Fruit fly (Drosophila melanogaster) S2 (cell line): ENCODE results near the gene CG7573.

ENCODE experiments used
- CG8478 ChIP-seq: fragments of >200 bp; optimal IDR thresholded peaks from 2 replicates; lab custom pipeline; 2018
- CTCF ChIP-seq, 2 experiments: fragments of >200 bp; optimal IDR thresholded peaks; 2 replicates each; lab custom pipeline; 2018

The CG7573 gene

dm6 chr3L:11337674-11338073, 26.1 kb downstream of the CG7573 start:
- TF ChIP-seq CTCF (optimal IDR thresholded peaks at IDR 0.05; lab: Kevin White, UChicago) (no peak), CG8478 (lab: Kevin White, UChicago) (no peak)

DNA sequence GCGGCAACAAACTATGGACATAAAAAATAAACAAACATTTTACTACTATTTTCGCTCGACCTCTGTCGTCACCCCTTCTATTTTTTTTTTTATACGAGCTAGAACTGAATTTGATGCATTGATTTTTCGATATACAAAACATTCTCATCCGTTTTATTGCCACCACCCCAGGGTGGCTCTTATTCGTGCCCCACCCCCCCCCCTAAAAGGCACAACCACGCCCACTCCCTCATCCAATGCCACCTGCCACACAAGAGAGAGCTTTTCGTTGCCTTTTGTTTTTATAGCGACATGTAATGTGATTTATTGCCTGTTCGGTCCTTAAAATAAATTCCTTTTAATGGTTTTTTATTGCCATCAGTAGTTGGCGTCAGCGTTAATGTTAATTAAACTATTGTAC, 27.7 kb downstream of the CG7573 start:
- TF ChIP-seq CTCF (optimal IDR thresholded peaks at IDR 0.05; lab: Kevin White, UChicago) (no peak), CG8478 (lab: Kevin White, UChicago) (no peak)

dm6 chr3L:11341920-11342319, 30.4 kb downstream of the CG7573 start:
- TF ChIP-seq CTCF (optimal IDR thresholded peaks at IDR 0.05; lab: Kevin White, UChicago) = no peak
- no peak for TF ChIP-seq CG8478 (lab: Kevin White, UChicago)

dm6 chr3L:11342533-11343065, 31.1 kb downstream of the CG7573 start:
- TF ChIP-seq CG8478 (lab: Kevin White, UChicago) (no peak), CTCF (optimal IDR thresholded peaks at IDR 0.05; lab: Kevin White, UChicago) (no peak)

DNA sequence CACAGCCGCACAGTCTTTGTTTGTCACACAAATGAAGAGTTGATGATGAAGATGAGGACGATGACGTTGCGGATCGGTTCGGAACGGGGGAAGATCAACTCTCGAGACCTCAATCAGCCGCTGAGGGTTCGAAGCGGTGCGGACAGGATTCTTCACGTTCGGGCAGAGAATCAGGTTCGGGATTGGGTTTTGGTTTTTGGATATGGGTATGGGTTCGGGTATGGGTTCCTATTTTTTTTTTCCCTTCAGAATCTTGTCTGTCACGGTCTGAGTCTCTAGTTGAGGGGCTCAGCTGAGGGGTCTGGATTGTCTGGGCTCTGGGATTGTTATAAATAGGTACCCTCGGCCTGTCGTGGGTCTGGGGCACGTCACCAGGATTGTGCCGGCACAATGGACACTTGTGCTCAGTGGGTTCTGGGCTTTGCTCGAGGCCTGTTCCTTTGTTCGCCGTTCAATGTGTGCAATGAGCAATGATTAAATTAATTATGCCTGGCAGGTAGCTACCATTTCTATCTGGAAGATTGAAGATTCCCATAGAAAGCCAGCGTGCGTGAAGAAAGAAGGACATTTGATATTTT, 32.2 kb downstream of the CG7573 start:
- TF ChIP-seq CG8478 (lab: Kevin White, UChicago) (no peak), CTCF (optimal IDR thresholded peaks at IDR 0.05; lab: Kevin White, UChicago) (no peak)

DNA sequence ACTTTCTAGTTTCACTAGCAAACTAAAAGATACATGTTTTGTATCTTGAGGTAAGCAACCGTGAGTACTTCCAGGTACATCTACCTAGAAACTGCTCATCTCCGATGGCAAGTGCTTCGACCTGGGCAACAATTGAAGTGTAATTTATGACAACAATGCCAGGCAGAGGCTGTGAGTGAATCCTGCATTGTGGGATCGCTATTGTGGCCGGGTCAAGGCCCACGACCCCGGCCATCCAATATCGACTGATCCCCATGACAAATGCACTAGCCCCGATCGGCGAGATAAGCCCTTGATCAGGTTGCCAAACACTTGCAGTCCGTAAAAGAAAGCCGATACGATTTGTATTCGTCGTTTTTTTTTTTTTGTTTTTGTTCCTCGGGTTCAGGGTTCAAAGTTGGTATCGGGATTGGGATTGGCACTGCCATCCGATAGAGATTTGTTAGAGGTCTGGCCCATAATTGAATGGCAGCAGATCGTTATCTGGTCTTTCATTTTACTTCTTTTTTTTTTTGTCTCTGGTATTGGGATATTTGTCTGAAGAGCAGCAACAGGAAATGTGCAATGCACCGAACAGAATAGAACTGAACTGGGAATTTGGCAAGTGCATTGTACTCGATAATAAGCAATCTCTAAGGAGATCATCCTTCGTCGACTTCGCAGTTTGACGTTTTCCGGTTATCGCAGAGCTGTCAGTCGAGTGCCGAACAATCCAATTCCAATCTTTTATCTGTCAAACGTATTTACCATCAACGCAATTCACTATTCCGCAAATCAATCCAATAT, 33.1 kb downstream of the CG7573 start:
- TF ChIP-seq CG8478 (lab: Kevin White, UChicago) (no peak), CTCF (optimal IDR thresholded peaks at IDR 0.05; lab: Kevin White, UChicago) (no peak)

DNA sequence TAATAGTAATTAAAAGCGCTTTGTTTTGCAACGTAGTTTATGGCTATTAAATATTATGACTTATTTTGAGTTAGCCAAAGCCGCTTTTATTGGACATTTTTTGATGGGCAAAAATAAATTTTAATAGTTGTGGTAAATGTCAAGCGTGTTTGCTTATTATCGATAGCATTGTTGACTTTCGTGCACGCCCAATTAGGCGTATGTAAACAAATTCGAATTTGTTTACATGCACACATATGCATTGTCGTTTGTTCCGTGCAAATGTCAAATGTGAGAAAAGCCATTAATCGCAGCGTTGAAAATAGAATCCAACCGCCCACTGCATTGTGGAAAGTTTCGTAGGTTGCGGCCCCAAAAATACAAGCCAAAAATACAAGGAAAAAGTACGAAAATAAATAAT, 34.0 kb downstream of the CG7573 start:
- TF ChIP-seq CG8478 (lab: Kevin White, UChicago) (no peak), CTCF (optimal IDR thresholded peaks at IDR 0.05; lab: Kevin White, UChicago) (no peak)

dm6 chr3L:11346980-11347379, 35.4 kb downstream of the CG7573 start:
- no peak for TF ChIP-seq CG8478 (lab: Kevin White, UChicago)

DNA sequence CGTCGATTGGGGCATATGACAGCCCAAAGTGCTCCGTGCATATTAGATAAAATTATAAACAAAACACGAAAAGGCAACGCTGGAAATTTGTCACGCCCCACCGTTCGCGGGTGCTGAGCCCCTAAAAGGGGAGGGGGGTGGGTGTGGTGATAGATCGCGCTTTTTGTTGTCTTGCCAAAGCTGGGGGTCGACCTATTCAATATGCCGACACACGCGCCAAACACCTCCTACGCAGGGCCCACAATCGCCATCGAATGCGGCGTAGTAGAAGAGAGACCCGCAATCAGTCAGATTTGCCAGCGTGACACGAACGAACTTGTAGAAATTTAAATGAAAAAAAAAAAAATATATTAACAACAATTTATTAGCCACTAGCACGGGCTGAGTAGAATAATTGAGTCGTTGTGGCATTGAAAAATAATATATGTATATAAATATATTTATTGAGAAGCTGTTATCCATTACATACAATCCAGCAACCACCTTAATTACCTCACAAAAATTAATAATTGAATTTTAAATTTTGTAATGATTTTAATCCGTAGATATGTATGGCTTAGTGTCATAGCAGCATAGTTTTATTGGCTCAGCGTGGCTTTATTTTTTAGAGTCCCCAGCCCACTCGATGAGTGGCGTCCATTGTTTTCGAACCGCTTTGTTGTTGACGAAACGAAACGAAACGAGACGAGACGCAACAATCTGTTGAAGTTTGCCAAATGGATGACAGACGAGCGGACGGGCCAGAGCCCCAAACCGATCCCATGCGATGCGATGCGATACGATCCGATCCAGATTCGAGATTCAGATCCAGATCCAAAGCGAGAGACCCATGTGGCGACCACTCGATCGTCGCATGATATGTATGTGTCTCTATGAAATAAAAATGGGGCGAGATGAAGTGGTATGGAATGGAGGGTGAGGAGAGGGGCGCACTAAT, 37.7 kb downstream of the CG7573 start:
- TF ChIP-seq CTCF (optimal IDR thresholded peaks at IDR 0.05; lab: Kevin White, UChicago) (no peak), CG8478 (lab: Kevin White, UChicago) (no peak)

DNA sequence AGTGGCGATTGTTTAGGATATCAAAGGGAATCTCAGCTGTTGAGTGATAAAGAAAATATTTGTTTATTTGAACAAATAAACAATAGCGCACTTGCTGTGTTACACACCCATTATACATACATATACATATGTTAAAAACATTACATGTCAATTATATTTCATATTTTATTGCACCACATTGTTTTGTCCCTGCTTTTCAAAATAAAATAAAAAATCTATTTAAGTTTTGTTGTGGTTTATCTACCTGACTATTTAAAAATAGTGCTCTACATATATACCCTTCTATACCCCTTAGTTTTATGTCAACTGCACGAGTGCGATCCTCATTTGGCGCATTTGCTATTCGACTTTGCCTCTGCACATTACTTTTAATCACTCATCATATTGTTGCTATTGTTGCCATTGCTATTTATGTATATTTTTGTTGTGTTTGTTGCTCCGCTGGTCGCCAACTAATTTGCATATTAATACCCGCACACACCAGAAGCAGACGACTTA, 38.4 kb downstream of the CG7573 start:
- TF ChIP-seq CG8478 (lab: Kevin White, UChicago) (no peak), CTCF (optimal IDR thresholded peaks at IDR 0.05; lab: Kevin White, UChicago) (no peak)

dm6 chr3L:11350680-11351665, 39.4 kb downstream of the CG7573 start:
- TF ChIP-seq CG8478 (lab: Kevin White, UChicago) = no peak
- peak; percentile 81 for TF ChIP-seq CTCF (optimal IDR thresholded peaks at IDR 0.05; lab: Kevin White, UChicago)

- TF ChIP-seq CG8478 (lab: Kevin White, UChicago) (no peak), CTCF (optimal IDR thresholded peaks at IDR 0.05; lab: Kevin White, UChicago) (no peak)
These were observed 40.2 kb downstream of the CG7573 start for dm6 chr3L:11351715-11352114.

- TF ChIP-seq CTCF (optimal IDR thresholded peaks at IDR 0.05; lab: Kevin White, UChicago) = no peak
- TF ChIP-seq CG8478 (lab: Kevin White, UChicago) = no peak
These were observed 41.5 kb downstream of the CG7573 start for dm6 chr3L:11353002-11353401.
